Fruit fly (Drosophila melanogaster) whole organism, prepupa: Measurements from ENCODE around the gene Zpr1.

ENCODE experiments used
- CG11294 ChIP-seq: fragments of 200-800 bp; sonication (Bioruptor generic); IDR thresholded peaks from 2 replicates; pipeline ENCODE4 v1.3.6; 2022; ENCODE audit warnings: missing biosample characterization, missing genetic modification characterization
- CG15336 ChIP-seq: fragments of 200-800 bp; sonication (Bioruptor generic); IDR thresholded peaks from 2 replicates; pipeline ENCODE4 v1.3.6; 2022; ENCODE audit warnings: missing biosample characterization, missing genetic modification characterization
- CG6792 ChIP-seq: fragments of 200-800 bp; sonication (Bioruptor generic); optimal IDR thresholded peaks from 3 replicates; lab custom pipeline; 2016; ENCODE audit warnings: missing biosample characterization, missing genetic modification characterization
- CG6854 ChIP-seq: fragments of 200-800 bp; sonication (Bioruptor generic); optimal IDR thresholded peaks from 2 replicates; lab custom pipeline; 2017; ENCODE audit warnings: missing biosample characterization, mild to moderate bottlenecking, missing genetic modification characterization
- CG8119 ChIP-seq: fragments of 200-800 bp; sonication (Bioruptor generic); IDR thresholded peaks from 3 replicates; pipeline ENCODE4 v1.3.6; 2022; ENCODE audit warnings: missing biosample characterization, missing genetic modification characterization

DNA sequence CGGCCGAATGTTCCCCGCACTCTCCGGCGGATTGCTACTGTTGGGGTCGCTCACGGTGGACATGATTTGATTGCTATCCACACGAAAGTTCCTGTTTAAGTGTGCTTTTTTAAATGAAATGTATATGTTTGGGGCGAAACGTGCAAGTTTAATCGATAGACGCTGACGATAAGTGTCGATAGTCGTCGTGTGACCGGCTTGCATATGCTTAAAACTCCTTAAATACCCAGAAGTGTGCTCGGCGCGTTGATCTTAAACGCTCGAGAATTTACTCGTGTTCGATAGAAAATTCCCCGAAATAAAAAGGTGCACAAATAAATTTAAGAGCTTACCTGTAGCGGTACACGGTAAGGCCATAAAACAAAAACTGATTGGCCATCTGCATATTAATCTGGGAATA lies at the start of gene Zpr1, which contains the start of gene CG44532:
- TF ChIP-seq CG15336 (GFP tag; lab: Robert Waterston, UW), result no peak
- TF ChIP-seq CG6854 (GFP tag; lab: Kevin White, UChicago), result no peak
- TF ChIP-seq CG8119 (GFP tag; lab: Robert Waterston, UW), result no peak
- no peak for TF ChIP-seq CG11294 (GFP tag; lab: Robert Waterston, UW)
- no peak for TF ChIP-seq CG6792 (GFP tag; lab: Kevin White, UChicago)
